Worm (Caenorhabditis elegans) whole organism, late embryonic: ENCODE results near the gene F59B10.3.

Experiments
- C38D4.7 ChIP-seq: fragments of 200-800 bp; sonication (Bioruptor generic); optimal IDR thresholded peaks from 2 replicates; lab custom pipeline; 2018; ENCODE audit warnings: mild to moderate bottlenecking, missing genetic modification characterization, moderate library complexity, missing compliant biosample characterization
- F13H6.1 ChIP-seq: sonication (generic microtip); optimal IDR thresholded peaks from 2 replicates; lab custom pipeline; 2016; ENCODE audit warnings: missing genetic modification characterization, missing compliant biosample characterization
- K02D7.2 ChIP-seq: sonication (generic microtip); optimal IDR thresholded peaks from 2 replicates; lab custom pipeline; 2017; ENCODE audit warnings: mild to moderate bottlenecking, missing genetic modification characterization, missing compliant biosample characterization
- T23F11.4 ChIP-seq: fragments of 200-800 bp; sonication (Bioruptor generic); optimal IDR thresholded peaks from 2 replicates; lab custom pipeline; 2018; ENCODE audit warnings: mild to moderate bottlenecking, missing genetic modification characterization, missing compliant biosample characterization
- Y22D7AL.16 ChIP-seq: sonication (generic microtip); optimal IDR thresholded peaks from 2 replicates; lab custom pipeline; 2016; ENCODE audit warnings: missing genetic modification characterization, missing compliant biosample characterization
- ahr-1 ChIP-seq: sonication (generic microtip); optimal IDR thresholded peaks from 2 replicates; lab custom pipeline; 2016; ENCODE audit warnings: missing genetic modification characterization, missing compliant biosample characterization
- ama-1 ChIP-seq: fragments of 150-350 bp; optimal IDR thresholded peaks from 2 replicates; lab custom pipeline; 2014
- ceh-14 ChIP-seq: sonication (generic microtip); optimal IDR thresholded peaks from 2 replicates; lab custom pipeline; 2016; ENCODE audit warnings: missing genotype, missing genetic modification characterization, missing compliant biosample characterization
- ceh-30 ChIP-seq: fragments of 150-350 bp; optimal IDR thresholded peaks from 2 replicates; lab custom pipeline; 2014; ENCODE audit warnings: missing biosample characterization, missing genetic modification characterization
- ceh-31 ChIP-seq: sonication (generic microtip); optimal IDR thresholded peaks from 2 replicates; lab custom pipeline; 2016; ENCODE audit warnings: missing genetic modification characterization, missing compliant biosample characterization
- ceh-45 ChIP-seq: fragments of 200-800 bp; sonication (Bioruptor generic); IDR thresholded peaks from 2 replicates; pipeline ENCODE4 v1.3.6; 2022; ENCODE audit warnings: missing genetic modification reagents, missing genetic modification characterization, missing compliant biosample characterization
- ceh-9 ChIP-seq: sonication (generic microtip); optimal IDR thresholded peaks from 2 replicates; lab custom pipeline; 2016; ENCODE audit warnings: mild to moderate bottlenecking, missing genetic modification characterization, inconsistent platforms, missing compliant biosample characterization
- che-1 ChIP-seq: sonication (generic microtip); optimal IDR thresholded peaks from 2 replicates; lab custom pipeline; 2016; ENCODE audit warnings: mild to moderate bottlenecking, missing genetic modification characterization, missing compliant biosample characterization
- dve-1 ChIP-seq: sonication (generic microtip); optimal IDR thresholded peaks from 2 replicates; lab custom pipeline; 2017; ENCODE audit warnings: antibody characterized with exemption, mild to moderate bottlenecking, missing genetic modification characterization, missing compliant biosample characterization
- elt-2 ChIP-seq: sonication (generic microtip); optimal IDR thresholded peaks from 2 replicates; lab custom pipeline; 2016; ENCODE audit warnings: missing genetic modification reagents, missing genetic modification characterization, missing compliant biosample characterization
- elt-4 ChIP-seq: sonication (generic microtip); optimal IDR thresholded peaks from 2 replicates; lab custom pipeline; 2016; ENCODE audit warnings: missing genetic modification characterization, missing compliant biosample characterization
- gmeb-2 ChIP-seq: sonication (generic microtip); optimal IDR thresholded peaks from 2 replicates; lab custom pipeline; 2016; ENCODE audit warnings: missing genetic modification characterization, inconsistent platforms, missing compliant biosample characterization
- hlh-8 ChIP-seq: sonication (generic microtip); optimal IDR thresholded peaks from 2 replicates; lab custom pipeline; 2016; ENCODE audit warnings: missing genotype, missing genetic modification characterization, missing compliant biosample characterization
- lim-6 ChIP-seq: sonication (generic microtip); optimal IDR thresholded peaks from 2 replicates; lab custom pipeline; 2016; ENCODE audit warnings: missing genetic modification characterization, missing compliant biosample characterization
- madf-2 ChIP-seq: sonication (generic microtip); optimal IDR thresholded peaks from 2 replicates; lab custom pipeline; 2017; ENCODE audit warnings: missing genetic modification characterization, missing compliant biosample characterization
- nfya-1 ChIP-seq: sonication (generic microtip); optimal IDR thresholded peaks from 2 replicates; lab custom pipeline; 2017; ENCODE audit warnings: missing genetic modification characterization, mild to moderate bottlenecking, missing compliant biosample characterization, antibody characterized with exemption, moderate library complexity
- nhr-11 ChIP-seq: fragments of 150-350 bp; optimal IDR thresholded peaks from 2 replicates; lab custom pipeline; 2014; ENCODE audit warnings: missing biosample characterization, missing genetic modification characterization
- nhr-232 ChIP-seq: sonication (generic microtip); optimal IDR thresholded peaks from 2 replicates; lab custom pipeline; 2016; ENCODE audit warnings: missing genetic modification characterization, missing compliant biosample characterization
- pag-3 ChIP-seq: sonication (generic microtip); optimal IDR thresholded peaks from 2 replicates; lab custom pipeline; 2016; ENCODE audit warnings: missing compliant biosample characterization, missing genetic modification characterization, borderline replicate concordance
- pat-9 ChIP-seq: fragments of 200-800 bp; sonication (Bioruptor generic); optimal IDR thresholded peaks from 2 replicates; lab custom pipeline; 2018; ENCODE audit warnings: mild to moderate bottlenecking, missing genetic modification characterization, moderate library complexity, missing compliant biosample characterization
- pax-1 ChIP-seq: fragments of 150-350 bp; optimal IDR thresholded peaks from 2 replicates; lab custom pipeline; 2014; ENCODE audit warnings: missing biosample characterization, missing genetic modification characterization
- pha-2 ChIP-seq: sonication (generic microtip); optimal IDR thresholded peaks from 2 replicates; lab custom pipeline; 2017; ENCODE audit warnings: mild to moderate bottlenecking, missing genetic modification characterization, missing compliant biosample characterization
- syd-9 ChIP-seq: sonication (generic microtip); optimal IDR thresholded peaks from 2 replicates; lab custom pipeline; 2016; ENCODE audit warnings: mild to moderate bottlenecking, missing genetic modification characterization, moderate library complexity, missing compliant biosample characterization
- tbx-2 ChIP-seq: sonication (generic microtip); optimal IDR thresholded peaks from 2 replicates; lab custom pipeline; 2016; ENCODE audit warnings: missing genetic modification characterization, missing compliant biosample characterization
- unc-42 ChIP-seq: sonication (generic microtip); optimal IDR thresholded peaks from 2 replicates; lab custom pipeline; 2016; ENCODE audit warnings: missing genotype, missing genetic modification characterization, missing compliant biosample characterization
- unc-86 ChIP-seq: sonication (generic microtip); optimal IDR thresholded peaks from 2 replicates; lab custom pipeline; 2016; ENCODE audit warnings: missing genetic modification characterization, missing compliant biosample characterization
- zip-5 ChIP-seq: sonication (generic microtip); optimal IDR thresholded peaks from 2 replicates; lab custom pipeline; 2016; ENCODE audit warnings: missing genetic modification characterization, missing compliant biosample characterization

The F59B10.3 gene

DNA sequence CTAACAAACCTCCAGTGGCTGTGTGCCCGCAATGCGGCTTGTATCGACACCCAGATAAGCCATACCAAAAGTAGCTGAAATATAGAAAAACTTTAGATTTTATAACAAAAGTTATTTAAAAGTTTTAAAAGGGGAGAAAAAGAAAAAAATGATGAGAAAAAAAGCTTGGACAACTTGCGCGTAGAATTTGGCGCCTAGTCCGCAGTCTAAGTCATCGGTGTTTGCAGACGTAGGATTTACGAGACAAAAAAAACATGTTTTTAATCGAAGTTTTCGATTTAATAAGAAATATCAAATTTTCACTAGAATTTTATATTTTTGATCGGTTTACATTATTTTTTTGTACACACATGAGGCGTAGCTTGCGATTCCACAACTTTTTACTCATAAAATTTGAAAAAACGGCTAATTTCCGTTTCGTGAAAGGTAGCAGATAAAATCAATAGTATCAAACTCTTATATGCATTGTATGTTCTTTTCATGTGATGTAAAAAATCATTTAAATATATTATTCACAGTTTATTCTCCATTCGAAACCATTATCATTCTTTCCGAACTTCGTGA lies 31.7 kb downstream of the F59B10.3 start, which contains the start of gene pro-1:
pro-1 (minus strand) TSS at position 74 of the 564 bp plus-strand sequence.
- TF ChIP-seq elt-2 (tag; lab: Kevin White, UChicago) (peak; percentile 43), ceh-31 (tag; lab: Kevin White, UChicago) (peak; percentile 14), tbx-2 (tag; lab: Kevin White, UChicago) (peak; percentile 17), nfya-1 (peak; percentile 43), pax-1 (tag; lab: Kevin White, UChicago) (peak; percentile 62), pha-2 (tag; lab: Kevin White, UChicago) (no peak), dve-1 (peak; percentile 19), madf-2 (tag; lab: Kevin White, UChicago) (no peak), F13H6.1 (peak; percentile 29), Y22D7AL.16 (tag; lab: Kevin White, UChicago) (peak; percentile 25), elt-4 (tag; lab: Kevin White, UChicago) (no peak), ama-1 (lab: Kevin White, UChicago) (peak; percentile 82), che-1 (peak; percentile 10), gmeb-2 (tag; lab: Kevin White, UChicago) (peak; percentile 45), K02D7.2 (no peak), syd-9 (tag; lab: Kevin White, UChicago) (no peak), pag-3 (no peak), ceh-45 (GFP tag; lab: Robert Waterston, UW) (0 out of 2 replicates have a peak, but pooled peaks have one; percentile 11)
- TF ChIP-seq, all 69 proteins: peak for 12

DNA sequence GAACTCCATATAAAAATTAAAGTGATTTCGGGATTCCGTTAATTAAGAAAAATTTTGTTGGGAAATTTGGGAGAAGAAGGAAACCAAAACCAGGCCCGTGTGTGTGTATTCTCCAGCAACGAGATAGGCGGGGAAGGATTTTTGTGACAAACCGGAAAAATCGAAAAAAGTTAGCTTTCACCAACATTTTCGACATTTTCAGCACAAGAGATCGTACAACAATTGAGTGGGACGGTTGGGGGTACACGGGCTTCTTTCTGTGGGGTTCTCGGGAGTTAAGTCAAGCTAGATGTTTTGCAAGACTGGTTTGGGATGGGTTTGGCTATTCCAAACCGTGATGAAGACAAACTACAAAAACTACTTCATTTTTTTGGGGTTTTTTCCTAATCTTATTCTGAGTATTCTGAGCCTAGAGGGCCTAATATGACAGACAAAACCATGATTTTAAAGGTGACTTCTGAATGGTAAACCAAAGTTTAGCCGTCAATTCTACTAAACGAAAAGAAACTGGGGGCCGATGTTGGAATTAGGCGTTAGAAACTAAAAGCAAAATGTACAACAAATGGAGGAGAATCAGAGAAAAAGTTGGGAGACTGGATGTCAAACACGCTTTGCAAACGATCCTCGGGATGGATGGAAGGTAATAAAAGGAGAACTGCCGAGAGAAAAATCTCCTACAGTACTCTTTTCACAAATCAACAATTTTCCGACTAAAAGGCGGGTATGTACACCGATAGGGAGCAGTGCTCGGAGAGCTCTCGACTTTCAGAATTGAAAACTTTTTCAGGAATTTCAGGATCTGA lies 32.5 kb downstream of the F59B10.3 start:
- TF ChIP-seq elt-4 (tag; lab: Kevin White, UChicago) (no peak), ceh-45 (GFP tag; lab: Robert Waterston, UW) (no peak), ahr-1 (no peak), lim-6 (tag; lab: Kevin White, UChicago) (no peak), T23F11.4 (no peak), nhr-11 (no peak), zip-5 (tag; lab: Kevin White, UChicago) (no peak), unc-86 (tag; lab: Kevin White, UChicago) (no peak), ama-1 (lab: Kevin White, UChicago) (no peak), pat-9 (tag; lab: Kevin White, UChicago) (no peak)
- TF ChIP-seq, all 69 proteins: peak for 0

DNA sequence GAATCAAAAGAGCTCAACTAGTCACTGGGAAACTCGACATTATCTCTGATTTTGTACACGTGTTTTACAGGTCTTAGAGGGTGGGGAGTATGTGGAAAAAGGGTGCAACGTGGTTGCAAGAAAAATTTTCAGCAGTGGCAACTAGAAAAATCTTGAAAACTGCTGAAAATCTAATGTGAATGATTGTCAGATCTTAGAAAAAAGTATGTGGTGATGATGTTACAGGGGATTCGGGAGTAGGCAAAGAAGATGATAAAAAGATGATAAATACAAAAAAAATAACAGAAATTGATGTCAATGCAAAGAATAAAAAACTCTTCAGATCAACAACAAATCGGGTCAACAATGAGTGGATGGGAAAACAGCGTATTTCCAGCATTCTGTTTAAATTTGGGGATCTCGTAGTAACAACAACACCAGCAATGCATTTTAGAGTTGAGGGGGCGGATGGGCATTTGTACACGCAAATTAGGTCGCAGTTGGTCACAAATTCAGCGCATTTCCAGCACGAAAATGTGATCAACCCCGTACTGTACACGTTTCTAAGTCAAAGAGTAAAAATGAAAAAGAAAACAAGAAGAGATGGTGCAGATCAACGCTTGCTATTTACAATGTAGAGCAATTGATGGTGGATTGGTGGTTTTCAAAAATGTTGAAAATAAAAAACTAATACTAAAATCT lies 33.3 kb downstream of the F59B10.3 start:
- TF ChIP-seq ceh-14 (tag; lab: Kevin White, UChicago): no peak
- TF ChIP-seq ceh-31 (tag; lab: Kevin White, UChicago): no peak
- TF ChIP-seq ceh-30 (tag; lab: Kevin White, UChicago): no peak
- no peak for TF ChIP-seq unc-42
- no peak for TF ChIP-seq Y22D7AL.16 (tag; lab: Kevin White, UChicago)
- TF ChIP-seq nhr-11: peak; percentile 1
- TF ChIP-seq C38D4.7 (GFP tag; lab: Kevin White, UChicago): no peak
- TF ChIP-seq ama-1 (lab: Kevin White, UChicago): no peak

DNA sequence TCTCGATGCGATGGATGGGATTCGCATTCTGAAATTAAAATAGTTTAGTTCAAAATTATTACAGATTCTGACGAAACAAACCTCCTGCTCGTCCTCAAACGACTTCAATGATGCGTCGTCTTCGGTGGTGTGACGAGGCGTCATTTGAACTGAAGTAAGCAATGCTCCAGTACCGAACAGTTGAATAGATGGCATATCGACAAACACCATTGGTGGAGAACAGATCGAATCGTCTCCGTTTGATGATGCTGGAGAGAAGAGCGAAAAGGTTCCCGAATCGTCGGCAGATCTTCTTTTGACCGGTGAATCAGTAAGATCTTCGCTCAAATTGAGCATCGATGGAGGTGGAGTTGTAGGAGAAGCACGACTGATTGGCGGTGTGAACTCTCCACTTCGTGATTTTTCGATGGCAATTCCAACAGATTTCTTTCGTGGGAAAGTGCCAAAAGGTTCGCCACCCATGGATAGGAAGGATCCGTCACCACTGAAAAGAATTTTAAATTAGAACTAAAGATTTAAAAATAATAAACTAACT lies 34.1 kb downstream of the F59B10.3 start:
- TF ChIP-seq ceh-9: no peak
- TF ChIP-seq ceh-14 (tag; lab: Kevin White, UChicago): no peak
- TF ChIP-seq, all 69 proteins: peak for 0

DNA sequence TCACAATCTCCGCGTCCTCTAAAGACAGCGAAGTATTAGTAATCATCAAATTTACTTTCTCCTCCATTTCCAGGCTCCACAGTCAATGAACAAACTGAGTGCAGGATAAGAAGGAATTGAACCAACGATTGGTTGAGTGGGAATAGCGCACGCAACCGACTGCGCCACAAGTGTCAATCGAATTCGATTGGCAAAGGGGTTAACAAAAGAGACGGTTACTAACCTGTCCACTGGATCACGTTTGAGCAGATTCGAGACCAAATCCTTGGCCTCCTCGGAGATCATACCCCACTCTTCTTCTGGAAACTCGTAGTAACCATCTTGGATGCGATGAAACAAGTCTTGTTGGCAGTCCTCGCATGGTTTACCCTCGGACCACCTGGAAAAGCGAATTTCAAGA lies 34.9 kb downstream of the F59B10.3 start:
- peak; percentile 0 for TF ChIP-seq nhr-232 (tag; lab: Kevin White, UChicago)
- TF ChIP-seq hlh-8: no peak
- peak; percentile 15 for TF ChIP-seq pat-9 (tag; lab: Kevin White, UChicago)
